Worm (Caenorhabditis elegans) whole organism, L1 larva: ENCODE measurements around the gene clec-238.

ENCODE experiments used
- aha-1 ChIP-seq: fragments of 150-350 bp; optimal IDR thresholded peaks from 2 replicates; lab custom pipeline; 2014; ENCODE audit warnings: missing biosample characterization, missing genetic modification characterization
- blmp-1 ChIP-seq: fragments of 150-350 bp; optimal IDR thresholded peaks from 2 replicates; lab custom pipeline; 2014; ENCODE audit warnings: missing biosample characterization, missing genetic modification characterization
- dpl-1 ChIP-seq, 3 experiments: fragments of 150-350 bp in 2 of 3; sonication (generic microtip) in 1 of 3; optimal IDR thresholded peaks; 2 replicates each; lab custom pipeline; 2014 to 2017; ENCODE audit warnings: missing biosample characterization in 3 of 3, missing genetic modification characterization in 3 of 3, missing genetic modification reagents in 3 of 3
- nhr-76 ChIP-seq: sonication (generic microtip); optimal IDR thresholded peaks from 2 replicates; lab custom pipeline; 2017; ENCODE audit warnings: missing biosample characterization, missing genetic modification characterization
- pqm-1 ChIP-seq: sonication (generic microtip); optimal IDR thresholded peaks from 3 replicates; lab custom pipeline; 2017; ENCODE audit warnings: missing biosample characterization, missing genetic modification characterization
- skn-1 ChIP-seq: fragments of 150-350 bp; optimal IDR thresholded peaks from 2 replicates; lab custom pipeline; 2014; ENCODE audit warnings: missing biosample characterization, missing genetic modification characterization
- unc-62 ChIP-seq: fragments of 150-350 bp; optimal IDR thresholded peaks from 2 replicates; lab custom pipeline; 2014; ENCODE audit warnings: missing biosample characterization, missing genetic modification reagents, missing genetic modification characterization

DNA sequence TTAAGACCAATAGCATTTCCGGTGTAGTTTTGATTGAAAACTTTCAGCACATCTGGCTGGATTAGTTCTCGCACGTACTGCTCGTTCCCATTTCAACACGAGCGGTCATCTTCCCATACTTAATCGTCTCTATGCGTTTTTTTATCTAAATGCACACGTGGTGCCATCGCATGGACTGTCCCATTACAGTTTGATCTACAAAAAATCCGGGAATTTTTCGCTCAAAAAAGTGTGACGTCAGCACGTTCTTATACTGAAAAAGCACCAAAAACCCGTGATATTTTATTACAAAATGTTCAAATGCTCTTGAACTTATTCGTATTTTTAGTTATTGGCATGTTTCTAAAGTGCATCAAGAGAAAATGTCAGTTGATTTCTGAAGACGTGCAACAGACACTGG, 29.7 kb upstream of the clec-238 start, which contains the start of gene Y102A5C.4:
- TF ChIP-seq blmp-1 (tag; lab: Kevin White, UChicago): no peak
- TF ChIP-seq nhr-76 (tag; lab: Kevin White, UChicago): no peak
- TF ChIP-seq skn-1 (tag; lab: Kevin White, UChicago): no peak
- TF ChIP-seq pqm-1 (tag; lab: Kevin White, UChicago): no peak
- TF ChIP-seq dpl-1 (GFP tag; optimal IDR thresholded peaks at IDR 0.05; lab: Kevin White, UChicago): no peak
- TF ChIP-seq unc-62: no peak
- TF ChIP-seq aha-1: no peak
